Fruit fly (Drosophila melanogaster) S2 (cell line): ENCODE data around the gene CG17660.

Source experiments
- CG8478 ChIP-seq: fragments of >200 bp; optimal IDR thresholded peaks from 2 replicates; lab custom pipeline; 2018
- CTCF ChIP-seq, 2 experiments: fragments of >200 bp; optimal IDR thresholded peaks; 2 replicates each; lab custom pipeline; 2018

- TF ChIP-seq CG8478 (lab: Kevin White, UChicago) (no peak), CTCF (optimal IDR thresholded peaks at IDR 0.05; lab: Kevin White, UChicago) (no peak)
Observed at dm6 chr2L:1735133-1735532, 24.9 kb upstream of the CG17660 start.
